Fruit fly (Drosophila melanogaster) whole organism, adult: ENCODE data around the gene RpS9.
A peak's percentile ranks its signal among the peaks of the same experiment; 100 is the strongest.

Experiments
- CG12768 ChIP-seq: fragments of 200-800 bp; sonication (Bioruptor generic); optimal IDR thresholded peaks from 2 replicates; lab custom pipeline; 2017; ENCODE audit warnings: missing biosample characterization, missing genetic modification characterization, mild to moderate bottlenecking, moderate library complexity, missing genetic modification reagents
- CG14711 ChIP-seq: fragments of 200-800 bp; sonication (Bioruptor generic); optimal IDR thresholded peaks from 2 replicates; lab custom pipeline; 2018; ENCODE audit warnings: missing biosample characterization, mild to moderate bottlenecking, missing genetic modification characterization, moderate library complexity
- CG1620 ChIP-seq: fragments of 200-800 bp; sonication (Bioruptor generic); optimal IDR thresholded peaks from 2 replicates; lab custom pipeline; 2016; ENCODE audit warnings: missing biosample characterization, missing genetic modification characterization
- CG33017 ChIP-seq: fragments of 200-800 bp; sonication (Bioruptor generic); optimal IDR thresholded peaks from 2 replicates; lab custom pipeline; 2018; ENCODE audit warnings: missing biosample characterization, mild to moderate bottlenecking, missing genetic modification characterization, moderate library complexity
- CG5204 ChIP-seq: fragments of 200-800 bp; sonication (Bioruptor generic); optimal IDR thresholded peaks from 2 replicates; lab custom pipeline; 2016; ENCODE audit warnings: missing biosample characterization, missing genetic modification characterization
- CG7045 ChIP-seq: fragments of 200-800 bp; sonication (Bioruptor generic); optimal IDR thresholded peaks from 2 replicates; lab custom pipeline; 2017; ENCODE audit warnings: missing biosample characterization, mild to moderate bottlenecking, missing genetic modification characterization
- Clk ChIP-seq: fragments of 200-800 bp; sonication (Bioruptor generic); optimal IDR thresholded peaks from 2 replicates; lab custom pipeline; 2017; ENCODE audit warnings: missing biosample characterization, missing genetic modification characterization
- Crg-1 ChIP-seq: fragments of 200-800 bp; sonication (Bioruptor generic); optimal IDR thresholded peaks from 2 replicates; lab custom pipeline; 2016; ENCODE audit warnings: missing biosample characterization, missing genetic modification characterization
- Mnt ChIP-seq: fragments of 200-800 bp; sonication (Bioruptor generic); optimal IDR thresholded peaks from 2 replicates; lab custom pipeline; 2016; ENCODE audit warnings: missing biosample characterization, mild to moderate bottlenecking, missing genetic modification characterization
- ovo ChIP-seq: fragments of 200-800 bp; sonication (Bioruptor generic); optimal IDR thresholded peaks from 2 replicates; lab custom pipeline; 2016; ENCODE audit warnings: missing biosample characterization, missing genetic modification characterization
- pad ChIP-seq: fragments of 200-800 bp; sonication (Bioruptor generic); optimal IDR thresholded peaks from 3 replicates; lab custom pipeline; 2017; ENCODE audit warnings: missing biosample characterization, missing genetic modification characterization, mild to moderate bottlenecking, moderate library complexity, missing genetic modification reagents
- tj ChIP-seq: fragments of 200-800 bp; sonication (Bioruptor generic); optimal IDR thresholded peaks from 3 replicates; lab custom pipeline; 2017; ENCODE audit warnings: missing biosample characterization, mild to moderate bottlenecking, missing genetic modification characterization, moderate library complexity
- toe ChIP-seq: fragments of 200-800 bp; sonication (Bioruptor generic); optimal IDR thresholded peaks from 2 replicates; lab custom pipeline; 2016; ENCODE audit warnings: missing biosample characterization, missing genetic modification characterization

dm6 chr3L:9508653-9509036 is 2.7 kb downstream of the RpS9 start:
- TF ChIP-seq CG14711 (peak; percentile 24), CG33017 (tag; lab: Kevin White, UChicago) (no peak), CG1620 (GFP tag; lab: Kevin White, UChicago) (no peak), CG7045 (GFP tag; lab: Kevin White, UChicago) (no peak), Mnt (GFP tag; lab: Kevin White, UChicago) (no peak), Crg-1 (no peak), pad (no peak), toe (no peak), tj (GFP tag; lab: Kevin White, UChicago) (no peak), CG12768 (no peak), ovo (no peak), CG5204 (GFP tag; lab: Kevin White, UChicago) (no peak), Clk (no peak)
